Fruit fly (Drosophila melanogaster) whole organism, embryonic: ENCODE results near the gene CG15422.
A peak's percentile ranks its signal among the peaks of the same experiment; 100 is the strongest.

ENCODE experiments used
- CG10979 ChIP-seq: fragments of 200-800 bp; sonication (Bioruptor generic); optimal IDR thresholded peaks from 2 replicates; lab custom pipeline; 2018; ENCODE audit warnings: missing biosample characterization, mild to moderate bottlenecking, missing genetic modification characterization, moderate library complexity
- CG11247 ChIP-seq: fragments of 200-800 bp; sonication (Bioruptor generic); IDR thresholded peaks from 2 replicates; pipeline ENCODE4 v1.3.6; 2022; ENCODE audit warnings: missing biosample characterization, missing genetic modification characterization
- CG11398 ChIP-seq: fragments of 200-800 bp; sonication (Bioruptor generic); optimal IDR thresholded peaks from 2 replicates; lab custom pipeline; 2016; ENCODE audit warnings: missing biosample characterization, missing genetic modification characterization
- CG11695 ChIP-seq: fragments of 200-800 bp; sonication (Bioruptor generic); IDR thresholded peaks from 3 replicates; pipeline ENCODE4 v1.3.6; 2022; ENCODE audit warnings: missing biosample characterization, missing genetic modification characterization
- CG12391 ChIP-seq: fragments of 200-800 bp; sonication (Bioruptor generic); optimal IDR thresholded peaks from 3 replicates; lab custom pipeline; 2018; ENCODE audit warnings: missing biosample characterization, mild to moderate bottlenecking, missing genetic modification characterization, moderate library complexity
- CG12942 ChIP-seq: fragments of 200-800 bp; sonication (Bioruptor generic); optimal IDR thresholded peaks from 3 replicates; lab custom pipeline; 2016; ENCODE audit warnings: missing biosample characterization, missing genetic modification characterization
- CG15696 ChIP-seq: fragments of 200-800 bp; sonication (Bioruptor generic); optimal IDR thresholded peaks from 2 replicates; lab custom pipeline; 2019; ENCODE audit warnings: missing biosample characterization, mild to moderate bottlenecking, missing genetic modification characterization, moderate library complexity
- CG17186 ChIP-seq: fragments of 200-800 bp; sonication (Bioruptor generic); optimal IDR thresholded peaks from 3 replicates; lab custom pipeline; 2017; ENCODE audit warnings: missing biosample characterization, missing genetic modification reagents, missing genetic modification characterization
- CG17328 ChIP-seq: fragments of 200-800 bp; sonication (Bioruptor generic); IDR thresholded peaks from 2 replicates; pipeline ENCODE4 v1.3.6; 2022; ENCODE audit warnings: missing biosample characterization, missing genetic modification characterization
- CG17829 ChIP-seq: fragments of 200-800 bp; optimal IDR thresholded peaks from 2 replicates; lab custom pipeline; 2019; ENCODE audit warnings: missing biosample characterization, mild to moderate bottlenecking, missing genetic modification characterization, moderate library complexity
- CG18262 ChIP-seq: fragments of 200-800 bp; optimal IDR thresholded peaks from 3 replicates; lab custom pipeline; 2019; ENCODE audit warnings: missing biosample characterization, mild to moderate bottlenecking, missing genetic modification characterization, moderate library complexity
- CG18599 ChIP-seq: fragments of 200-800 bp; sonication (Bioruptor generic); optimal IDR thresholded peaks from 3 replicates; lab custom pipeline; 2017; ENCODE audit warnings: missing biosample characterization, missing genetic modification characterization, mild to moderate bottlenecking, moderate library complexity, missing genetic modification reagents
- CG3163 ChIP-seq: fragments of 200-800 bp; sonication (Bioruptor generic); optimal IDR thresholded peaks from 3 replicates; lab custom pipeline; 2016; ENCODE audit warnings: missing biosample characterization, missing genetic modification characterization
- CG32532 ChIP-seq: fragments of 200-800 bp; sonication (Bioruptor generic); IDR thresholded peaks from 2 replicates; pipeline ENCODE4 v1.3.6; 2022; ENCODE audit warnings: missing biosample characterization, missing genetic modification characterization
- CG4282 ChIP-seq: fragments of 200-800 bp; sonication (Bioruptor generic); optimal IDR thresholded peaks from 2 replicates; lab custom pipeline; 2016; ENCODE audit warnings: missing biosample characterization, missing genetic modification characterization
- CG4328 ChIP-seq: fragments of 200-800 bp; sonication (Bioruptor generic); optimal IDR thresholded peaks from 3 replicates; lab custom pipeline; 2017; ENCODE audit warnings: missing biosample characterization, missing genetic modification reagents, missing genetic modification characterization
- CG4854 ChIP-seq: fragments of 200-800 bp; sonication (Bioruptor generic); optimal IDR thresholded peaks from 2 replicates; lab custom pipeline; 2016; ENCODE audit warnings: missing biosample characterization, missing genetic modification characterization, inconsistent platforms
- CG6272 ChIP-seq: fragments of 200-800 bp; sonication (Bioruptor generic); IDR thresholded peaks from 2 replicates; pipeline ENCODE4 v1.3.6; 2022; ENCODE audit warnings: missing biosample characterization, missing genetic modification characterization
- CG7963 ChIP-seq: fragments of 200-800 bp; sonication (Bioruptor generic); IDR thresholded peaks from 3 replicates; pipeline ENCODE4 v1.3.6; 2022; ENCODE audit warnings: missing biosample characterization, missing genetic modification characterization; ENCODE audit not compliant: partially characterized antibody
- CG9797 ChIP-seq: fragments of 200-800 bp; sonication (Bioruptor generic); optimal IDR thresholded peaks from 3 replicates; lab custom pipeline; 2018; ENCODE audit warnings: missing biosample characterization, mild to moderate bottlenecking, missing genetic modification characterization
- D ChIP-seq, 2 experiments: fragments of 200-800 bp in 1 of 2; fragments of >200 bp in 1 of 2; sonication (Bioruptor generic) in 1 of 2; optimal IDR thresholded peaks; 2 replicates in 1 of 2; 3 replicates in 1 of 2; lab custom pipeline; 2017; ENCODE audit warnings: mild to moderate bottlenecking in 1 of 2, missing biosample characterization in 1 of 2, missing genetic modification characterization in 1 of 2, missing genetic modification reagents in 1 of 2
- Dbx ChIP-seq: fragments of 200-800 bp; sonication (Bioruptor generic); IDR thresholded peaks from 3 replicates; pipeline ENCODE4 v1.3.6; 2022; ENCODE audit warnings: missing biosample characterization, missing genetic modification characterization
- Drgx ChIP-seq: fragments of 200-800 bp; sonication (Bioruptor generic); IDR thresholded peaks from 2 replicates; pipeline ENCODE4 v1.3.6; 2022; ENCODE audit warnings: missing biosample characterization, missing genetic modification characterization
- Fer2 ChIP-seq: fragments of 200-800 bp; sonication (Bioruptor generic); optimal IDR thresholded peaks from 2 replicates; lab custom pipeline; 2018; ENCODE audit warnings: missing biosample characterization, mild to moderate bottlenecking, missing genetic modification characterization, moderate library complexity
- GATAe ChIP-seq: fragments of 200-800 bp; sonication (Bioruptor generic); conservative IDR thresholded peaks from 2 replicates; pipeline ENCODE4 v1.3.6; 2022; ENCODE audit warnings: missing biosample characterization, missing genetic modification characterization
- Gug ChIP-seq: fragments of 200-800 bp; sonication (Bioruptor generic); IDR thresholded peaks from 4 replicates; pipeline ENCODE4 v1.3.6; 2022; ENCODE audit warnings: missing biosample characterization, missing genetic modification characterization
- Kr ChIP-seq: fragments of 200-800 bp; sonication (Bioruptor generic); optimal IDR thresholded peaks from 2 replicates; lab custom pipeline; 2017; ENCODE audit warnings: missing biosample characterization, mild to moderate bottlenecking, missing genetic modification characterization
- Lim3 ChIP-seq: fragments of 200-800 bp; sonication (Bioruptor generic); IDR thresholded peaks from 2 replicates; pipeline ENCODE4 v1.3.6; 2022; ENCODE audit warnings: missing biosample characterization, missing genetic modification characterization
- MBD-R2 ChIP-seq: fragments of 200-800 bp; sonication (Bioruptor generic); IDR thresholded peaks from 2 replicates; pipeline ENCODE4 v1.3.6; 2022; ENCODE audit warnings: missing biosample characterization, missing genetic modification characterization
- NC2α ChIP-seq: fragments of 200-800 bp; sonication (Bioruptor generic); optimal IDR thresholded peaks from 2 replicates; lab custom pipeline; 2016; ENCODE audit warnings: missing biosample characterization, missing genetic modification characterization
- Spps ChIP-seq: fragments of 200-800 bp; sonication (Bioruptor generic); optimal IDR thresholded peaks from 2 replicates; lab custom pipeline; 2018; ENCODE audit warnings: missing biosample characterization, mild to moderate bottlenecking, missing genetic modification characterization
- Stat92E ChIP-seq, 3 experiments: fragments of >200 bp in 2 of 3; fragments of 200-800 bp in 1 of 3; sonication (Bioruptor generic) in 1 of 3; optimal IDR thresholded peaks; 2 replicates each; lab custom pipeline; 2017 to 2019; ENCODE audit warnings: missing biosample characterization in 3 of 3, missing genetic modification characterization in 3 of 3, mild to moderate bottlenecking in 1 of 3, moderate library complexity in 1 of 3
- ab ChIP-seq: fragments of 200-800 bp; sonication (Bioruptor generic); optimal IDR thresholded peaks from 2 replicates; lab custom pipeline; 2016; ENCODE audit warnings: missing biosample characterization, missing genetic modification characterization
- al ChIP-seq: fragments of 200-800 bp; sonication (Bioruptor generic); IDR thresholded peaks from 2 replicates; pipeline ENCODE4 v1.3.6; 2022; ENCODE audit warnings: missing biosample characterization, missing genetic modification characterization
- da ChIP-seq: fragments of 200-800 bp; sonication (Bioruptor generic); optimal IDR thresholded peaks from 2 replicates; lab custom pipeline; 2016; ENCODE audit warnings: missing biosample characterization, missing genetic modification characterization
- eve ChIP-seq, 2 experiments: fragments of >200 bp; optimal IDR thresholded peaks; 2 replicates each; lab custom pipeline; 2017; ENCODE audit warnings: missing biosample characterization in 2 of 2, missing genetic modification characterization in 2 of 2
- fd3F ChIP-seq: fragments of 200-800 bp; sonication (Bioruptor generic); optimal IDR thresholded peaks from 2 replicates; lab custom pipeline; 2018; ENCODE audit warnings: missing biosample characterization, mild to moderate bottlenecking, missing genetic modification characterization, moderate library complexity
- gro ChIP-seq: fragments of 200-800 bp; sonication (Bioruptor generic); optimal IDR thresholded peaks from 2 replicates; lab custom pipeline; 2016; ENCODE audit warnings: missing biosample characterization, missing genetic modification characterization
- gt ChIP-seq: fragments of 200-800 bp; sonication (Bioruptor generic); IDR thresholded peaks from 2 replicates; pipeline ENCODE4 v1.3.6; 2022; ENCODE audit warnings: missing biosample characterization, missing genetic modification characterization
- hbn ChIP-seq: fragments of 200-800 bp; sonication (Bioruptor generic); IDR thresholded peaks from 2 replicates; pipeline ENCODE4 v1.3.6; 2022; ENCODE audit warnings: missing biosample characterization, missing genetic modification characterization; ENCODE audit not compliant: partially characterized antibody
- jing ChIP-seq: fragments of 200-800 bp; sonication (Bioruptor generic); optimal IDR thresholded peaks from 2 replicates; lab custom pipeline; 2018; ENCODE audit warnings: missing biosample characterization, mild to moderate bottlenecking, missing genetic modification characterization
- odd ChIP-seq: fragments of 200-800 bp; sonication (Bioruptor generic); optimal IDR thresholded peaks from 2 replicates; lab custom pipeline; 2017; ENCODE audit warnings: missing biosample characterization, mild to moderate bottlenecking, missing genetic modification characterization
- pb ChIP-seq: fragments of 200-800 bp; sonication (Bioruptor generic); optimal IDR thresholded peaks from 3 replicates; lab custom pipeline; 2016; ENCODE audit warnings: missing biosample characterization, missing genetic modification characterization
- pfk ChIP-seq: fragments of 200-800 bp; sonication (Bioruptor generic); optimal IDR thresholded peaks from 2 replicates; lab custom pipeline; 2018; ENCODE audit warnings: missing biosample characterization, mild to moderate bottlenecking, missing genetic modification characterization, moderate library complexity
- sens-2 ChIP-seq: fragments of 200-800 bp; sonication (Bioruptor generic); IDR thresholded peaks from 2 replicates; pipeline ENCODE4 v1.3.6; 2022; ENCODE audit warnings: missing biosample characterization, missing genetic modification characterization
- slou ChIP-seq: fragments of 200-800 bp; sonication (Bioruptor generic); optimal IDR thresholded peaks from 3 replicates; lab custom pipeline; 2016; ENCODE audit warnings: missing biosample characterization, missing genetic modification characterization
- stwl ChIP-seq: fragments of 200-800 bp; sonication (Bioruptor generic); optimal IDR thresholded peaks from 3 replicates; lab custom pipeline; 2018; ENCODE audit warnings: missing biosample characterization, mild to moderate bottlenecking, missing genetic modification characterization, moderate library complexity
- zen2 ChIP-seq: fragments of 200-800 bp; sonication (Bioruptor generic); IDR thresholded peaks from 3 replicates; pipeline ENCODE4 v1.3.6; 2022; ENCODE audit warnings: missing biosample characterization, missing genetic modification characterization; ENCODE audit not compliant: partially characterized antibody

Gene CG15422

dm6 chr2L:4030236-4030943 is 25.6 kb downstream of the CG15422 start (continued):
- TF ChIP-seq CG18262 (tag; lab: Kevin White, UChicago) (peak; percentile 92), Gug (GFP tag; lab: Robert Waterston, UW) (peak; percentile 82), da (GFP tag; lab: Kevin White, UChicago) (no peak), D (optimal IDR thresholded peaks at IDR 0.05; lab: Kevin White, UChicago) (no peak), D (GFP tag; optimal IDR thresholded peaks at IDR 0.05; lab: Kevin White, UChicago) (peak; percentile 83), odd (GFP tag; lab: Kevin White, UChicago) (peak; percentile 45), al (GFP tag; lab: Robert Waterston, UW) (peak; percentile 71), CG11398 (GFP tag; lab: Kevin White, UChicago) (peak; percentile 67), gro (GFP tag; lab: Kevin White, UChicago) (peak; percentile 43), CG12942 (GFP tag; lab: Kevin White, UChicago) (peak; percentile 75), CG17328 (peak; percentile 92), stwl (tag; lab: Kevin White, UChicago) (peak; percentile 26), CG4328 (GFP tag; lab: Kevin White, UChicago) (no peak), fd3F (GFP tag; lab: Kevin White, UChicago) (peak; percentile 49), CG4282 (GFP tag; lab: Kevin White, UChicago) (peak; percentile 23), CG18599 (GFP tag; lab: Kevin White, UChicago) (peak; percentile 74), CG11247 (peak; percentile 76), slou (GFP tag; lab: Kevin White, UChicago) (peak; percentile 41), CG10979 (tag; lab: Kevin White, UChicago) (peak; percentile 91), pfk (GFP tag; lab: Kevin White, UChicago) (no peak), GATAe (GFP tag; lab: Robert Waterston, UW) (0 out of 2 replicates have a peak, but pooled peaks have one; percentile 17), jing (GFP tag; lab: Kevin White, UChicago) (peak; percentile 18), CG6272 (no peak; the same call in none of the 2 replicates), pb (GFP tag; lab: Kevin White, UChicago) (peak; percentile 11), gt (GFP tag; lab: Robert Waterston, UW) (peak; percentile 55; the same call in 1 of the 2 replicates), MBD-R2 (GFP tag; lab: Robert Waterston, UW) (peak; percentile 36; the same call in 1 of the 2 replicates), CG3163 (GFP tag; lab: Kevin White, UChicago) (peak; percentile 83), CG17829 (peak; percentile 92), NC2α (GFP tag; lab: Kevin White, UChicago) (peak; percentile 67), CG15696 (peak; percentile 77), ab (peak; percentile 64), Drgx (GFP tag; lab: Robert Waterston, UW) (peak; percentile 98), zen2 (GFP tag; lab: Robert Waterston, UW) (0 out of 3 replicates have a peak, but pooled peaks have one; percentile 47), CG9797 (GFP tag; lab: Kevin White, UChicago) (no peak), eve (GFP tag; optimal IDR thresholded peaks at IDR 0.05; lab: Kevin White, UChicago) (peak in 1 of 2 experiments; percentile 92), sens-2 (GFP tag; lab: Robert Waterston, UW) (peak; percentile 87), Dbx (GFP tag; lab: Robert Waterston, UW) (peak; percentile 77; the same call in 2 of the 3 replicates), Spps (peak; percentile 76), hbn (no peak), CG4854 (GFP tag; lab: Kevin White, UChicago) (peak; percentile 75), CG12391 (peak; percentile 86), CG17186 (GFP tag; lab: Kevin White, UChicago) (no peak), Stat92E (GFP tag; optimal IDR thresholded peaks at IDR 0.05; lab: Kevin White, UChicago) (peak in 1 of 3 experiments; percentile 75), Kr (GFP tag; lab: Kevin White, UChicago) (no peak), Fer2 (tag; lab: Kevin White, UChicago) (peak; percentile 27), Lim3 (GFP tag; lab: Robert Waterston, UW) (0 out of 2 replicates have a peak, but pooled peaks have one; percentile 49), CG32532 (GFP tag; lab: Robert Waterston, UW) (peak; percentile 83), CG7963 (peak; percentile 94), CG11695 (GFP tag; lab: Robert Waterston, UW) (peak; percentile 76)
